Worm (Caenorhabditis elegans): ENCODE results near the gene ngn-1.

- TF ChIP-seq syd-9 (tag; optimal IDR thresholded peaks at IDR 0.05) (no peak), nhr-11 (tag; optimal IDR thresholded peaks at IDR 0.05) (no peak), K09A11.1 (tag; optimal IDR thresholded peaks at IDR 0.05; ENCODE audit: insufficient read depth) (peak; percentile 32)
These were observed 25.8 kb downstream of the ngn-1 start for ce11 chrIV:2601988-2602861.
